Fruit fly (Drosophila melanogaster) whole organism, pupa: Measurements from ENCODE around the gene CG3918.
"Not testable (repeated sequence)": the region's sequence is repeated elsewhere in the genome, so short reads cannot be mapped to it uniquely, and the experiment has no call there.

ENCODE experiments used
- CG10348 ChIP-seq: fragments of 200-800 bp; sonication (Bioruptor generic); IDR thresholded peaks from 2 replicates; pipeline ENCODE4 v1.3.6; 2022; ENCODE audit warnings: missing biosample characterization, missing genetic modification characterization
- CG12605 ChIP-seq: fragments of 200-800 bp; sonication (Bioruptor generic); IDR thresholded peaks from 2 replicates; pipeline ENCODE4 v1.3.6; 2022; ENCODE audit warnings: missing biosample characterization, missing genetic modification characterization
- CG13204 ChIP-seq: fragments of 200-800 bp; sonication (Bioruptor generic); optimal IDR thresholded peaks from 2 replicates; lab custom pipeline; 2018; ENCODE audit warnings: missing biosample characterization, mild to moderate bottlenecking, missing genetic modification characterization, moderate library complexity
- CG14655 ChIP-seq: fragments of 200-800 bp; sonication (Bioruptor generic); optimal IDR thresholded peaks from 3 replicates; lab custom pipeline; 2017; ENCODE audit warnings: mild to moderate bottlenecking, missing biosample characterization, missing genetic modification reagents, missing genetic modification characterization
- CG15710 ChIP-seq: fragments of 200-800 bp; sonication (Bioruptor generic); optimal IDR thresholded peaks from 2 replicates; lab custom pipeline; 2018; ENCODE audit warnings: missing biosample characterization, mild to moderate bottlenecking, missing genetic modification characterization, moderate library complexity
- CG17806 ChIP-seq: fragments of 200-800 bp; sonication (Bioruptor generic); optimal IDR thresholded peaks from 2 replicates; lab custom pipeline; 2018; ENCODE audit warnings: missing biosample characterization, mild to moderate bottlenecking, missing genetic modification characterization, moderate library complexity
- CG32121 ChIP-seq: fragments of 200-800 bp; sonication (Bioruptor generic); IDR thresholded peaks from 2 replicates; pipeline ENCODE4 v1.3.6; 2022; ENCODE audit warnings: missing biosample characterization, missing genetic modification characterization
- CG34367 ChIP-seq: fragments of 200-800 bp; sonication (Bioruptor generic); optimal IDR thresholded peaks from 2 replicates; lab custom pipeline; 2018; ENCODE audit warnings: missing biosample characterization, mild to moderate bottlenecking, missing genetic modification characterization
- CG4496 ChIP-seq: fragments of 200-800 bp; sonication (Bioruptor generic); IDR thresholded peaks from 3 replicates; pipeline ENCODE4 v1.3.6; 2022; ENCODE audit warnings: missing biosample characterization, missing genetic modification characterization
- CG8159 ChIP-seq: fragments of 200-800 bp; sonication (Bioruptor generic); optimal IDR thresholded peaks from 3 replicates; lab custom pipeline; 2018; ENCODE audit warnings: missing biosample characterization, mild to moderate bottlenecking, missing genetic modification characterization, moderate library complexity
- CG8301 ChIP-seq: fragments of 200-800 bp; sonication (Bioruptor generic); optimal IDR thresholded peaks from 2 replicates; lab custom pipeline; 2018; ENCODE audit warnings: missing biosample characterization, mild to moderate bottlenecking, missing genetic modification characterization
- CG9948 ChIP-seq: fragments of 200-800 bp; sonication (Bioruptor generic); optimal IDR thresholded peaks from 2 replicates; lab custom pipeline; 2018; ENCODE audit warnings: missing biosample characterization, mild to moderate bottlenecking, missing genetic modification characterization, moderate library complexity
- D1 ChIP-seq: fragments of 200-800 bp; sonication (Bioruptor generic); optimal IDR thresholded peaks from 2 replicates; lab custom pipeline; 2018; ENCODE audit warnings: missing biosample characterization, mild to moderate bottlenecking, missing genetic modification characterization, moderate library complexity
- EcR ChIP-seq: fragments of 200-800 bp; sonication (Bioruptor generic); optimal IDR thresholded peaks from 3 replicates; lab custom pipeline; 2019; ENCODE audit warnings: missing biosample characterization, missing genetic modification characterization, mild to moderate bottlenecking, moderate library complexity, missing genetic modification reagents
- Ets98B ChIP-seq: fragments of 200-800 bp; sonication (Bioruptor generic); IDR thresholded peaks from 2 replicates; pipeline ENCODE4 v1.3.6; 2022; ENCODE audit warnings: missing biosample characterization, missing genetic modification characterization
- Pif1A ChIP-seq: fragments of 200-800 bp; sonication (Bioruptor generic); optimal IDR thresholded peaks from 3 replicates; lab custom pipeline; 2016; ENCODE audit warnings: missing biosample characterization, missing genetic modification characterization
- Pif1B ChIP-seq: fragments of 200-800 bp; sonication (Bioruptor generic); optimal IDR thresholded peaks from 3 replicates; lab custom pipeline; 2016; ENCODE audit warnings: missing biosample characterization, missing genetic modification characterization
- Snoo ChIP-seq: fragments of 200-800 bp; sonication (Bioruptor generic); optimal IDR thresholded peaks from 3 replicates; lab custom pipeline; 2017; ENCODE audit warnings: missing biosample characterization, mild to moderate bottlenecking, missing genetic modification characterization, inconsistent platforms
- fd96Ca ChIP-seq: fragments of 200-800 bp; sonication (Bioruptor generic); IDR thresholded peaks from 3 replicates; pipeline ENCODE4 v1.3.6; 2022; ENCODE audit warnings: missing biosample characterization, missing genetic modification characterization
- gl ChIP-seq: fragments of 200-800 bp; sonication (Bioruptor generic); optimal IDR thresholded peaks from 2 replicates; lab custom pipeline; 2018; ENCODE audit warnings: missing biosample characterization, mild to moderate bottlenecking, missing genetic modification characterization
- rn ChIP-seq: fragments of 200-800 bp; sonication (Bioruptor generic); IDR thresholded peaks from 2 replicates; pipeline ENCODE4 v1.3.6; 2022; ENCODE audit warnings: missing biosample characterization, missing genetic modification characterization

The CG3918 gene

dm6 chrX:6524217-6524616 is at the start of gene CG3918, which contains the start of gene CG42340:
Gene CG3918 (plus strand): TSS chrX:6524464.
Gene CG42340 (minus strand): TSS chrX:6524323.
- no peak for TF ChIP-seq CG10348 (GFP tag; lab: Robert Waterston, UW)
- peak; percentile 16; the same call in 1 of the 3 replicates for TF ChIP-seq CG4496 (GFP tag; lab: Robert Waterston, UW)
- TF ChIP-seq, all 21 proteins: peak for 1

- TF ChIP-seq CG8159; CG9948 (tag; lab: Kevin White, UChicago); fd96Ca (GFP tag; lab: Robert Waterston, UW): not testable (repeated sequence)
- TF ChIP-seq, all 21 proteins: peak for 0; not testable (repeated sequence) for 21
These were observed 47.4 kb upstream of the CG3918 start, which contains the start of gene CG33666 for dm6 chrX:6476867-6477266. Gene CG33666 (minus strand): TSS chrX:6476967.

dm6 chrX:6478749-6479148 is 45.5 kb upstream of the CG3918 start, which contains the start of gene CG33665:
Gene CG33665 (minus strand): TSS chrX:6478849.
- not testable (repeated sequence) for TF ChIP-seq Pif1A; Ets98B (GFP tag; lab: Robert Waterston, UW); rn (GFP tag; lab: Robert Waterston, UW)
- TF ChIP-seq, all 21 proteins: peak for 0; not testable (repeated sequence) for 21

- TF ChIP-seq Ets98B (GFP tag; lab: Robert Waterston, UW) = no peak
- TF ChIP-seq CG10348 (GFP tag; lab: Robert Waterston, UW) = no peak
- no peak for TF ChIP-seq EcR (GFP tag; lab: Kevin White, UChicago)
- TF ChIP-seq CG13204 (GFP tag; lab: Kevin White, UChicago) = no peak
- TF ChIP-seq CG8159 = no peak
- no peak for TF ChIP-seq CG9948 (tag; lab: Kevin White, UChicago)
- no peak for TF ChIP-seq CG17806 (tag; lab: Kevin White, UChicago)
- no peak for TF ChIP-seq CG8301 (tag; lab: Kevin White, UChicago)
- no peak for TF ChIP-seq CG32121
- no peak for TF ChIP-seq CG4496 (GFP tag; lab: Robert Waterston, UW)
- no peak for TF ChIP-seq fd96Ca (GFP tag; lab: Robert Waterston, UW)
- TF ChIP-seq D1 (tag; lab: Kevin White, UChicago) = no peak
- TF ChIP-seq CG15710 (tag; lab: Kevin White, UChicago) = no peak
- TF ChIP-seq Snoo (tag; lab: Kevin White, UChicago) = no peak
- TF ChIP-seq CG12605 (GFP tag; lab: Robert Waterston, UW) = no peak
- no peak for TF ChIP-seq gl (tag; lab: Kevin White, UChicago)
- TF ChIP-seq CG34367 (tag; lab: Kevin White, UChicago) = no peak
- TF ChIP-seq CG14655 (GFP tag; lab: Kevin White, UChicago) = no peak
- TF ChIP-seq Pif1B (GFP tag; lab: Kevin White, UChicago) = no peak
- TF ChIP-seq rn (GFP tag; lab: Robert Waterston, UW) = no peak
These were observed 11.1 kb upstream of the CG3918 start for dm6 chrX:6513193-6513592.

dm6 chrX:6527680-6528079 is 3.4 kb downstream of the CG3918 start, which contains the start of gene CG3342:
Gene CG3342 (minus strand): TSS chrX:6527888.
- no peak for TF ChIP-seq Ets98B (GFP tag; lab: Robert Waterston, UW)
- no peak for TF ChIP-seq gl (tag; lab: Kevin White, UChicago)
- TF ChIP-seq CG14655 (GFP tag; lab: Kevin White, UChicago) = no peak
- TF ChIP-seq rn (GFP tag; lab: Robert Waterston, UW) = no peak
- TF ChIP-seq Pif1B (GFP tag; lab: Kevin White, UChicago) = no peak
- TF ChIP-seq CG32121 = no peak
- no peak for TF ChIP-seq CG8159
- TF ChIP-seq D1 (tag; lab: Kevin White, UChicago) = no peak
- TF ChIP-seq CG13204 (GFP tag; lab: Kevin White, UChicago) = no peak
- TF ChIP-seq CG8301 (tag; lab: Kevin White, UChicago) = no peak
- TF ChIP-seq CG12605 (GFP tag; lab: Robert Waterston, UW) = no peak
- TF ChIP-seq CG17806 (tag; lab: Kevin White, UChicago) = no peak
- no peak for TF ChIP-seq Snoo (tag; lab: Kevin White, UChicago)
- TF ChIP-seq, all 21 proteins: peak for 0

- no peak for TF ChIP-seq CG10348 (GFP tag; lab: Robert Waterston, UW)
- TF ChIP-seq CG8301 (tag; lab: Kevin White, UChicago) = peak; percentile 38
- peak; percentile 41; the same call in 1 of the 2 replicates for TF ChIP-seq CG32121
- TF ChIP-seq Snoo (tag; lab: Kevin White, UChicago) = peak; percentile 2
- peak; percentile 51 for TF ChIP-seq CG17806 (tag; lab: Kevin White, UChicago)
- peak; percentile 11 for TF ChIP-seq EcR (GFP tag; lab: Kevin White, UChicago)
- TF ChIP-seq rn (GFP tag; lab: Robert Waterston, UW) = no peak
- TF ChIP-seq CG34367 (tag; lab: Kevin White, UChicago) = peak; percentile 53
- TF ChIP-seq Pif1A = no peak
- peak; percentile 46 for TF ChIP-seq Pif1B (GFP tag; lab: Kevin White, UChicago)
- TF ChIP-seq CG15710 (tag; lab: Kevin White, UChicago) = peak; percentile 54
- no peak for TF ChIP-seq D1 (tag; lab: Kevin White, UChicago)
- no peak for TF ChIP-seq CG13204 (GFP tag; lab: Kevin White, UChicago)
- TF ChIP-seq CG8159 = peak; percentile 65
- no peak for TF ChIP-seq CG14655 (GFP tag; lab: Kevin White, UChicago)
- no peak for TF ChIP-seq gl (tag; lab: Kevin White, UChicago)
- TF ChIP-seq Ets98B (GFP tag; lab: Robert Waterston, UW) = peak; percentile 30; the same call in 1 of the 2 replicates
- peak; percentile 37; the same call in 2 of the 3 replicates for TF ChIP-seq fd96Ca (GFP tag; lab: Robert Waterston, UW)
- TF ChIP-seq CG4496 (GFP tag; lab: Robert Waterston, UW) = peak; percentile 64; the same call in 2 of the 3 replicates
- TF ChIP-seq CG12605 (GFP tag; lab: Robert Waterston, UW) = 0 out of 2 replicates have a peak, but pooled peaks have one; percentile 10
- TF ChIP-seq CG9948 (tag; lab: Kevin White, UChicago) = peak; percentile 42
These were observed 4.3 kb downstream of the CG3918 start, which contains the start of gene Agxt for dm6 chrX:6528508-6528998. Gene Agxt (plus strand): TSS chrX:6528948.
